Worm (Caenorhabditis elegans): ENCODE data around the gene ceh-48.

ceh-48 gene

ce11 chrIV:6789950-6790349, 22.0 kb upstream of the ceh-48 start:
- TF ChIP-seq tbx-11 (GFP tag; IDR thresholded peaks at IDR 0.05) (no peak), B0310.2 (tag; optimal IDR thresholded peaks at IDR 0.05) (no peak), tra-4 (tag; optimal IDR thresholded peaks at IDR 0.05) (no peak), scrt-1 (GFP tag; IDR thresholded peaks at IDR 0.05) (no peak), ceh-36 (tag; optimal IDR thresholded peaks at IDR 0.05) (no peak), aly-1 (tag; optimal IDR thresholded peaks at IDR 0.05) (no peak), flt-1 (GFP tag; IDR thresholded peaks at IDR 0.05) (no peak), hmg-4 (GFP tag; optimal IDR thresholded peaks at IDR 0.05) (no peak), hmbx-1 (tag; optimal IDR thresholded peaks at IDR 0.05) (no peak), ceh-13 (GFP tag; optimal IDR thresholded peaks at IDR 0.05) (no peak), pes-1 (GFP tag; IDR thresholded peaks at IDR 0.05) (no peak)

- 0 out of 2 replicates have a peak, but pooled peaks have one; percentile 13 for TF ChIP-seq sea-1 (GFP tag; conservative IDR thresholded peaks at IDR 0.05)
- no peak for TF ChIP-seq ceh-36 (tag; optimal IDR thresholded peaks at IDR 0.05)
- no peak for TF ChIP-seq pes-1 (GFP tag; IDR thresholded peaks at IDR 0.05)
- TF ChIP-seq tbx-37 (GFP tag; conservative IDR thresholded peaks at IDR 0.05), result 0 out of 2 replicates have a peak, but pooled peaks have one; percentile 15
- no peak for TF ChIP-seq tbx-11 (GFP tag; IDR thresholded peaks at IDR 0.05)
- TF ChIP-seq hmg-4 (GFP tag; optimal IDR thresholded peaks at IDR 0.05), result peak; percentile 48
- TF ChIP-seq flt-1 (GFP tag; IDR thresholded peaks at IDR 0.05), result 0 out of 2 replicates have a peak, but pooled peaks have one; percentile 38
- peak; percentile 58 for TF ChIP-seq F13C5.2 (tag; optimal IDR thresholded peaks at IDR 0.05)
- TF ChIP-seq ama-1 (optimal IDR thresholded peaks at IDR 0.05), result no peak
These were observed 21.3 kb upstream of the ceh-48 start, which contains the start of the genes C17H12.2 and vha-8 for ce11 chrIV:6790438-6791124. TSS of gene C17H12.2 (minus strand) at chrIV:6790488. TSS of gene vha-8 (plus strand) at chrIV:6791074.

DNA sequence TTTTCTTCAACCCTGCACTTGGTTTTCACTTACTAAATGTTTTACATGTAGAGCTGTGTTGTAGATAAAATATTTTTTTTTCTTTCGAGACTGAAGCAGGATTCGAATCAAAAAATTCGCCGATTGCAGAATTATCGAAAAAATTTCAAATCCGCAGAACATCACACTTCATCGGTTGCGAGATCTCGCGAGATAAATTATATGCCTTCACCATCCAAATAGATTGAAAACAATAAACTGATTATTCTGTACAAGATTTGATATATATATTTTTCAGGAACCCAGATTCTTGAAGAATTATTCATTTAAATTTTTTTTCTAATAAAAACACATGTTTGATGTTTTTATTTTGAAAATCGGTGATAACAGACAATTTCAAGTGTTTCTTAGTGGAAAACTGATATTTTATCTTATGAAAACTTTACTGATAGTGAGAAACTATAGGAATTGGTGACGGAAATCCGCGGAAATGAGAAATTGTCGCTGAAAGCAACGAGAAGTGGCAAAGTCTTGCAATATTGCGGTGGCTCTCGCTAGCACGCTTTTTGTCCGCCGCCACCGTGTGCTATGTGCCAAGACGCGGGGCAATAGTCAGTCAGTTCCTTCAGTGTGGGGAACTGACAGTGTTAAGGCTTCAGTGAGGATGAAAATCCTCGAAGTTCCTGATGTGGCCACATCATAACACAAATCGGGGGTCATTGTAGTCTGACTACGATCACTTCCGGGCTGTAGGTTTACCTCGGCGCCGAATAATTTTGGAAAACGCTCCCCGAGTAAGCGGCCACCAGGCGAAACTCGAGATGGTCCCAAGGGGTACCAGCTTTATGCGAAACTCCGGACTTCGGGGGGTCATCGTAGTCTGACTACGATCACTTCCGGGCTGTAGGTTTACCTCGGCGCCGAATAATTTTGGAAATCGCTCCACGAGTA, 19.3 kb upstream of the ceh-48 start:
- no peak for TF ChIP-seq B0310.2 (tag; optimal IDR thresholded peaks at IDR 0.05)
- no peak for TF ChIP-seq hnd-1 (tag; optimal IDR thresholded peaks at IDR 0.05)
- no peak for TF ChIP-seq aly-1 (tag; optimal IDR thresholded peaks at IDR 0.05)
- no peak for TF ChIP-seq hmg-4 (GFP tag; optimal IDR thresholded peaks at IDR 0.05)
- no peak for TF ChIP-seq ets-7 (tag; optimal IDR thresholded peaks at IDR 0.05)
- no peak for TF ChIP-seq ama-1 (optimal IDR thresholded peaks at IDR 0.05)
- no peak for TF ChIP-seq ceh-13 (GFP tag; optimal IDR thresholded peaks at IDR 0.05)
- TF ChIP-seq pes-1 (GFP tag; IDR thresholded peaks at IDR 0.05), result no peak
- no peak for TF ChIP-seq tra-4 (tag; optimal IDR thresholded peaks at IDR 0.05)
- TF ChIP-seq tbx-11 (GFP tag; IDR thresholded peaks at IDR 0.05), result no peak
- no peak for TF ChIP-seq scrt-1 (GFP tag; IDR thresholded peaks at IDR 0.05)
- no peak for TF ChIP-seq tbx-37 (GFP tag; conservative IDR thresholded peaks at IDR 0.05)
- TF ChIP-seq F13C5.2 (tag; optimal IDR thresholded peaks at IDR 0.05), result no peak
- no peak for TF ChIP-seq ceh-36 (tag; optimal IDR thresholded peaks at IDR 0.05)
- TF ChIP-seq sea-1 (GFP tag; conservative IDR thresholded peaks at IDR 0.05), result no peak
- TF ChIP-seq flt-1 (GFP tag; IDR thresholded peaks at IDR 0.05), result no peak
- no peak for TF ChIP-seq hmbx-1 (tag; optimal IDR thresholded peaks at IDR 0.05)

DNA sequence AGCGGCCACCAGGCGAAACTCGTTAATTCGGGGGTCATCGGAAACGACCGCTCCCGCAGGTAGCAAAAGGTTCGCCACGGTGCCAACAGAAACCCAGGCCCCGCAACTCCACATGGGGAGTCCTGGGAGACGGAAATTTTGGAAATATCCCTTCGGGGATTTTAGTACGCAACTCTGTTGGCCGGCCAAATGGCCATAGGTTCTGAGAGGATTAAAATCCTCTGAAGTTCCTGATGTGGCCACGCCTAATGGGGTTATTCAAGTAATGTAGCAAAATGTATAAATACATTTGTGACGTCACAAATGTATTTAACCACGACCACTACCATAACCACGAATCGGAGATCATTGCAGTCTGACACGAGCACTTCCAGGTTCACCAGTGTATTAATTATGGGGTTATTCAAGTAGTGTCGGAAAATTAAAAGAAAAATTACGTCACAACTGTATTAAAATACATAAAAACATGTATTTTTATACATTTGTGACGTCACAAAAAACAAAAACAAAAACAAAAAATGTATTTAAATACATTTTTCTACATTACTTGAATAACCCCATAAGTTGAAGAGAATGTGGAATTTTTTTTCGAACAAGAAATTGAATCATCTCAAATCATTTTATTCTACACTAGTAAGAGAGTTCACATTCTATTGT, 18.5 kb upstream of the ceh-48 start:
- no peak for TF ChIP-seq F13C5.2 (tag; optimal IDR thresholded peaks at IDR 0.05)
- no peak for TF ChIP-seq aly-1 (tag; optimal IDR thresholded peaks at IDR 0.05)
- TF ChIP-seq B0310.2 (tag; optimal IDR thresholded peaks at IDR 0.05), result no peak
- no peak for TF ChIP-seq hmbx-1 (tag; optimal IDR thresholded peaks at IDR 0.05)
- no peak for TF ChIP-seq pes-1 (GFP tag; IDR thresholded peaks at IDR 0.05)

ce11 chrIV:6795529-6795928, 16.4 kb upstream of the ceh-48 start, which contains the start of the genes C17H12.3 and C17H12.12:
TSS of gene C17H12.3 (minus strand) at chrIV:6795629.
TSS of gene C17H12.12 (plus strand) at chrIV:6795924.
- TF ChIP-seq ama-1 (optimal IDR thresholded peaks at IDR 0.05) (no peak), hmbx-1 (tag; optimal IDR thresholded peaks at IDR 0.05) (no peak), pes-1 (GFP tag; IDR thresholded peaks at IDR 0.05) (no peak), F13C5.2 (tag; optimal IDR thresholded peaks at IDR 0.05) (no peak), B0310.2 (tag; optimal IDR thresholded peaks at IDR 0.05) (no peak), hnd-1 (tag; optimal IDR thresholded peaks at IDR 0.05) (no peak), tbx-11 (GFP tag; IDR thresholded peaks at IDR 0.05) (no peak)

- TF ChIP-seq sea-1 (GFP tag; conservative IDR thresholded peaks at IDR 0.05), result no peak
- no peak for TF ChIP-seq hmbx-1 (tag; optimal IDR thresholded peaks at IDR 0.05)
- no peak for TF ChIP-seq ceh-13 (GFP tag; optimal IDR thresholded peaks at IDR 0.05)
- no peak for TF ChIP-seq aly-1 (tag; optimal IDR thresholded peaks at IDR 0.05)
- TF ChIP-seq F13C5.2 (tag; optimal IDR thresholded peaks at IDR 0.05), result no peak
- TF ChIP-seq ets-7 (tag; optimal IDR thresholded peaks at IDR 0.05), result no peak
- no peak for TF ChIP-seq hmg-4 (GFP tag; optimal IDR thresholded peaks at IDR 0.05)
- TF ChIP-seq flt-1 (GFP tag; IDR thresholded peaks at IDR 0.05), result no peak
- TF ChIP-seq pes-1 (GFP tag; IDR thresholded peaks at IDR 0.05), result no peak
- TF ChIP-seq hnd-1 (tag; optimal IDR thresholded peaks at IDR 0.05), result no peak
- TF ChIP-seq tra-4 (tag; optimal IDR thresholded peaks at IDR 0.05), result no peak
- TF ChIP-seq B0310.2 (tag; optimal IDR thresholded peaks at IDR 0.05), result no peak
These were observed 9.8 kb upstream of the ceh-48 start, which contains the start of the genes cest-4 and C17H12.11 for ce11 chrIV:6802132-6802531. TSS of gene cest-4 (minus strand) at chrIV:6802337. TSS of gene C17H12.11 (plus strand) at chrIV:6802387.
